Fruit fly (Drosophila melanogaster) whole organism, embryonic: ENCODE results near the gene vas.

Experiments
- Atf3 ChIP-seq: fragments of 200-800 bp; sonication (Bioruptor generic); optimal IDR thresholded peaks from 3 replicates; lab custom pipeline; 2016; ENCODE audit warnings: missing biosample characterization, missing genetic modification characterization
- B-H2 ChIP-seq: fragments of 200-800 bp; sonication (Bioruptor generic); optimal IDR thresholded peaks from 2 replicates; lab custom pipeline; 2018; ENCODE audit warnings: missing biosample characterization, mild to moderate bottlenecking, missing genetic modification characterization
- Bteb2 ChIP-seq: fragments of 200-800 bp; sonication (Bioruptor generic); optimal IDR thresholded peaks from 2 replicates; lab custom pipeline; 2016; ENCODE audit warnings: missing biosample characterization, missing genetic modification characterization
- CG11085 ChIP-seq: fragments of 200-800 bp; sonication (Bioruptor generic); IDR thresholded peaks from 2 replicates; pipeline ENCODE4 v1.3.6; 2022; ENCODE audit warnings: missing biosample characterization, missing genetic modification characterization
- CG12659 ChIP-seq: fragments of 200-800 bp; sonication (Bioruptor generic); optimal IDR thresholded peaks from 3 replicates; lab custom pipeline; 2017; ENCODE audit warnings: mild to moderate bottlenecking, missing biosample characterization, missing genetic modification reagents, missing genetic modification characterization
- CG14710 ChIP-seq: fragments of 200-800 bp; sonication (Bioruptor generic); optimal IDR thresholded peaks from 3 replicates; lab custom pipeline; 2019; ENCODE audit warnings: missing biosample characterization, mild to moderate bottlenecking, missing genetic modification characterization, moderate library complexity
- CG14860 ChIP-seq: fragments of 200-800 bp; sonication (Bioruptor generic); IDR thresholded peaks from 3 replicates; pipeline ENCODE4 v1.3.6; 2022; ENCODE audit warnings: missing biosample characterization, missing genetic modification characterization; ENCODE audit not compliant: partially characterized antibody
- CG1603 ChIP-seq: fragments of 200-800 bp; sonication (Bioruptor generic); optimal IDR thresholded peaks from 2 replicates; lab custom pipeline; 2019; ENCODE audit warnings: missing biosample characterization, mild to moderate bottlenecking, missing genetic modification characterization, moderate library complexity
- CG2120 ChIP-seq: fragments of 200-800 bp; sonication (Bioruptor generic); optimal IDR thresholded peaks from 3 replicates; lab custom pipeline; 2016; ENCODE audit warnings: missing biosample characterization, missing genetic modification characterization
- CG34422 ChIP-seq: fragments of 200-800 bp; sonication (Bioruptor generic); IDR thresholded peaks from 3 replicates; pipeline ENCODE4 v1.3.6; 2022; ENCODE audit warnings: missing biosample characterization, missing genetic modification characterization
- CG4404 ChIP-seq: fragments of 200-800 bp; sonication (Bioruptor generic); IDR thresholded peaks from 2 replicates; pipeline ENCODE4 v1.3.6; 2022; ENCODE audit warnings: missing biosample characterization, missing genetic modification characterization
- CG4707 ChIP-seq: fragments of 200-800 bp; sonication (Bioruptor generic); optimal IDR thresholded peaks from 2 replicates; lab custom pipeline; 2018; ENCODE audit warnings: missing biosample characterization, mild to moderate bottlenecking, missing genetic modification characterization, moderate library complexity
- CG8765 ChIP-seq: fragments of 200-800 bp; sonication (Bioruptor generic); IDR thresholded peaks from 2 replicates; pipeline ENCODE4 v1.3.6; 2022; ENCODE audit warnings: missing biosample characterization, missing genetic modification characterization
- CG9797 ChIP-seq: fragments of 200-800 bp; sonication (Bioruptor generic); optimal IDR thresholded peaks from 3 replicates; lab custom pipeline; 2018; ENCODE audit warnings: missing biosample characterization, mild to moderate bottlenecking, missing genetic modification characterization
- CG9932 ChIP-seq: fragments of 200-800 bp; sonication (Bioruptor generic); IDR thresholded peaks from 2 replicates; pipeline ENCODE4 v1.3.6; 2022; ENCODE audit warnings: missing biosample characterization, missing genetic modification characterization
- Dref ChIP-seq: fragments of 200-800 bp; sonication (Bioruptor generic); IDR thresholded peaks from 2 replicates; pipeline ENCODE4 v1.3.6; 2022; ENCODE audit warnings: missing biosample characterization, missing genetic modification characterization
- GATAe ChIP-seq: fragments of 200-800 bp; sonication (Bioruptor generic); conservative IDR thresholded peaks from 2 replicates; pipeline ENCODE4 v1.3.6; 2022; ENCODE audit warnings: missing biosample characterization, missing genetic modification characterization
- MESR4 ChIP-seq: fragments of 200-800 bp; sonication (Bioruptor generic); optimal IDR thresholded peaks from 2 replicates; lab custom pipeline; 2018; ENCODE audit warnings: missing biosample characterization, mild to moderate bottlenecking, missing genetic modification characterization, moderate library complexity
- MTF-1 ChIP-seq: fragments of 200-800 bp; sonication (Bioruptor generic); optimal IDR thresholded peaks from 2 replicates; lab custom pipeline; 2018; ENCODE audit warnings: missing biosample characterization, mild to moderate bottlenecking, missing genetic modification characterization, borderline replicate concordance
- Med ChIP-seq: fragments of 200-800 bp; sonication (Bioruptor generic); peaks from one replicate; lab custom pipeline; 2016; ENCODE audit warnings: missing biosample characterization, missing genetic modification characterization, mild to moderate bottlenecking, inconsistent platforms, moderate library complexity
- Nf-YB ChIP-seq: fragments of 200-800 bp; sonication (Bioruptor generic); optimal IDR thresholded peaks from 3 replicates; lab custom pipeline; 2019; ENCODE audit warnings: missing biosample characterization, mild to moderate bottlenecking, missing genetic modification characterization, moderate library complexity
- NfI ChIP-seq: fragments of 200-800 bp; sonication (Bioruptor generic); optimal IDR thresholded peaks from 3 replicates; lab custom pipeline; 2018; ENCODE audit warnings: missing biosample characterization, mild to moderate bottlenecking, missing genetic modification characterization, moderate library complexity
- Trl ChIP-seq, 3 experiments: fragments of >200 bp in 2 of 3; fragments of 200-800 bp in 1 of 3; sonication (Bioruptor generic) in 1 of 3; optimal IDR thresholded peaks; 2 replicates in 1 of 3; 3 replicates in 2 of 3; lab custom pipeline; 2016 to 2017; ENCODE audit warnings: missing biosample characterization in 1 of 3, missing genetic modification characterization in 1 of 3
- abd-A ChIP-seq: fragments of 200-800 bp; sonication (Bioruptor generic); optimal IDR thresholded peaks from 3 replicates; lab custom pipeline; 2019; ENCODE audit warnings: missing biosample characterization, mild to moderate bottlenecking, missing genetic modification characterization, moderate library complexity
- amos ChIP-seq: fragments of 200-800 bp; sonication (Bioruptor generic); IDR thresholded peaks from 2 replicates; pipeline ENCODE4 v1.3.6; 2022; ENCODE audit warnings: missing biosample characterization, missing genetic modification characterization; ENCODE audit not compliant: partially characterized antibody
- caup ChIP-seq: fragments of 200-800 bp; sonication (Bioruptor generic); optimal IDR thresholded peaks from 3 replicates; lab custom pipeline; 2017; ENCODE audit warnings: missing biosample characterization, mild to moderate bottlenecking, missing genetic modification characterization, moderate library complexity; ENCODE audit not compliant: severe bottlenecking
- crc ChIP-seq: fragments of 200-800 bp; sonication (Bioruptor generic); optimal IDR thresholded peaks from 2 replicates; lab custom pipeline; 2016; ENCODE audit warnings: missing biosample characterization, missing genetic modification characterization
- dmrt11E ChIP-seq: fragments of 200-800 bp; sonication (Bioruptor generic); optimal IDR thresholded peaks from 3 replicates; lab custom pipeline; 2018; ENCODE audit warnings: missing biosample characterization, mild to moderate bottlenecking, missing genetic modification characterization, moderate library complexity
- esg ChIP-seq: fragments of 200-800 bp; sonication (Bioruptor generic); conservative IDR thresholded peaks from 2 replicates; pipeline ENCODE4 v1.3.6; 2022; ENCODE audit warnings: missing biosample characterization, missing genetic modification characterization
- exex ChIP-seq: fragments of 200-800 bp; sonication (Bioruptor generic); optimal IDR thresholded peaks from 4 replicates; lab custom pipeline; 2018; ENCODE audit warnings: missing biosample characterization, mild to moderate bottlenecking, missing genetic modification characterization, moderate library complexity
- fd96Cb ChIP-seq: fragments of 200-800 bp; sonication (Bioruptor generic); optimal IDR thresholded peaks from 2 replicates; lab custom pipeline; 2018; ENCODE audit warnings: missing biosample characterization, mild to moderate bottlenecking, missing genetic modification characterization, moderate library complexity
- ftz-f1 ChIP-seq: fragments of 200-800 bp; sonication (Bioruptor generic); optimal IDR thresholded peaks from 2 replicates; lab custom pipeline; 2016; ENCODE audit warnings: missing biosample characterization, missing genetic modification characterization
- grau ChIP-seq: fragments of 200-800 bp; optimal IDR thresholded peaks from 3 replicates; lab custom pipeline; 2019; ENCODE audit warnings: missing biosample characterization, mild to moderate bottlenecking, missing genetic modification characterization, moderate library complexity
- hkb ChIP-seq, 2 experiments: fragments of 200-800 bp in 1 of 2; fragments of >200 bp in 1 of 2; sonication (Bioruptor generic) in 1 of 2; IDR thresholded peaks in 1 of 2; optimal IDR thresholded peaks in 1 of 2; 2 replicates each; pipeline versions ENCODE4 v1.3.6 to Lab custom; 2017 to 2022; ENCODE audit warnings: missing biosample characterization in 1 of 2, missing genetic modification characterization in 1 of 2
- kni ChIP-seq: fragments of 200-800 bp; sonication (Bioruptor generic); optimal IDR thresholded peaks from 3 replicates; lab custom pipeline; 2017; ENCODE audit warnings: mild to moderate bottlenecking, missing biosample characterization, missing genetic modification reagents, missing genetic modification characterization
- lov ChIP-seq, 2 experiments: fragments of 200-800 bp in 1 of 2; fragments of >200 bp in 1 of 2; sonication (Bioruptor generic) in 1 of 2; IDR thresholded peaks in 1 of 2; optimal IDR thresholded peaks in 1 of 2; 2 replicates in 1 of 2; 3 replicates in 1 of 2; pipeline versions ENCODE4 v1.3.6 to Lab custom; 2017 to 2022; ENCODE audit warnings: missing biosample characterization in 1 of 2, missing genetic modification characterization in 1 of 2
- nerfin-2 ChIP-seq: fragments of 200-800 bp; sonication (Bioruptor generic); IDR thresholded peaks from 2 replicates; pipeline ENCODE4 v1.3.6; 2022; ENCODE audit warnings: missing biosample characterization, missing genetic modification characterization; ENCODE audit not compliant: partially characterized antibody
- nmo ChIP-seq: fragments of 200-800 bp; sonication (Bioruptor generic); optimal IDR thresholded peaks from 2 replicates; lab custom pipeline; 2018; ENCODE audit warnings: missing biosample characterization, mild to moderate bottlenecking, missing genetic modification characterization, moderate library complexity
- otp ChIP-seq: fragments of 200-800 bp; sonication (Bioruptor generic); IDR thresholded peaks from 3 replicates; pipeline ENCODE4, ENCODE4 v1.3.6; 2022; ENCODE audit warnings: missing biosample characterization, missing genetic modification characterization
- pnt ChIP-seq: fragments of 200-800 bp; sonication (Bioruptor generic); optimal IDR thresholded peaks from 3 replicates; lab custom pipeline; 2016; ENCODE audit warnings: missing biosample characterization, missing genetic modification characterization
- sens ChIP-seq: fragments of 200-800 bp; sonication (Bioruptor generic); peaks from one replicate; lab custom pipeline; 2016; ENCODE audit warnings: missing biosample characterization, missing genetic modification characterization
- sens-2 ChIP-seq: fragments of 200-800 bp; sonication (Bioruptor generic); IDR thresholded peaks from 2 replicates; pipeline ENCODE4 v1.3.6; 2022; ENCODE audit warnings: missing biosample characterization, missing genetic modification characterization
- sr ChIP-seq: fragments of 200-800 bp; sonication (Bioruptor generic); IDR thresholded peaks from 3 replicates; pipeline ENCODE4 v1.3.6; 2022; ENCODE audit warnings: missing biosample characterization, missing genetic modification characterization
- stwl ChIP-seq: fragments of 200-800 bp; sonication (Bioruptor generic); optimal IDR thresholded peaks from 3 replicates; lab custom pipeline; 2018; ENCODE audit warnings: missing biosample characterization, mild to moderate bottlenecking, missing genetic modification characterization, moderate library complexity
- vfl ChIP-seq: fragments of 200-800 bp; sonication (Bioruptor generic); optimal IDR thresholded peaks from 2 replicates; lab custom pipeline; 2016; ENCODE audit warnings: missing biosample characterization, missing genetic modification characterization
- zen ChIP-seq: fragments of 200-800 bp; sonication (Bioruptor generic); optimal IDR thresholded peaks from 3 replicates; lab custom pipeline; 2018; ENCODE audit warnings: missing biosample characterization, mild to moderate bottlenecking, missing genetic modification characterization, moderate library complexity

Gene vas

DNA sequence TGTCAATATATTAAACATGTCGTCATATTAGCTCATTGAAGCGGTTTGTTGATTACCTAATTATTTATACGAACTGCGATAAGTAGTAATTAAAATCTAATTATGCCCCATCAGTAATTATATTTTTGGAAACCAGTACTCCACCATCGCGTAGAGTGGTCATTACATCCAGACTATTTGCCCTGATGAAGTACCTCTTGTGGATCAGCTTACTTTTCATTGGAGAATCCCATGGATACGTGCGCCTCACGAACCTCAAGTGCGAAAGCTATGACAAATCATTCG is 3.4 kb upstream of the vas start, which contains the start of gene CG33679:
TSS of gene CG33679 (plus strand) at position 186 of the 285 bp plus-strand sequence.
- TF ChIP-seq abd-A (no peak), nmo (GFP tag; lab: Kevin White, UChicago) (no peak), GATAe (GFP tag; lab: Robert Waterston, UW) (no peak), CG4404 (GFP tag; lab: Robert Waterston, UW) (no peak), esg (GFP tag; lab: Robert Waterston, UW) (no peak), CG9797 (GFP tag; lab: Kevin White, UChicago) (peak; percentile 38), lov (optimal IDR thresholded peaks at IDR 0.05; lab: Kevin White, UChicago) (no peak), lov (GFP tag; IDR thresholded peaks at IDR 0.05; lab: Robert Waterston, UW) (no peak), sens (GFP tag; lab: Kevin White, UChicago) (peak; percentile 50), B-H2 (GFP tag; lab: Kevin White, UChicago) (no peak), Trl (optimal IDR thresholded peaks at IDR 0.05; lab: Kevin White, UChicago) (no peak), Trl (GFP tag; optimal IDR thresholded peaks at IDR 0.05; lab: Kevin White, UChicago) (no peak), CG9932 (GFP tag; lab: Robert Waterston, UW) (no peak), crc (GFP tag; lab: Kevin White, UChicago) (no peak), Atf3 (GFP tag; lab: Kevin White, UChicago) (no peak), MESR4 (GFP tag; lab: Kevin White, UChicago) (no peak), CG14710 (tag; lab: Kevin White, UChicago) (no peak), Med (GFP tag; lab: Kevin White, UChicago) (peak; percentile 26), pnt (GFP tag; lab: Kevin White, UChicago) (no peak), CG8765 (GFP tag; lab: Robert Waterston, UW) (no peak), CG11085 (GFP tag; lab: Robert Waterston, UW) (no peak), dmrt11E (tag; lab: Kevin White, UChicago) (no peak), sr (GFP tag; lab: Robert Waterston, UW) (no peak), Bteb2 (GFP tag; lab: Kevin White, UChicago) (no peak), stwl (tag; lab: Kevin White, UChicago) (peak; percentile 26), vfl (GFP tag; lab: Kevin White, UChicago) (no peak), CG4707 (GFP tag; lab: Kevin White, UChicago) (no peak)

- 0 out of 2 replicates have a peak, but pooled peaks have one; percentile 16 for TF ChIP-seq Dref (GFP tag; lab: Robert Waterston, UW)
- peak; percentile 10; the same call in 1 of the 3 replicates for TF ChIP-seq CG34422 (GFP tag; lab: Robert Waterston, UW)
- TF ChIP-seq exex (tag; lab: Kevin White, UChicago), result peak; percentile 55
- TF ChIP-seq nerfin-2, result no peak
Measured at dm6 chr2L:15059000-15059399, 2.5 kb upstream of the vas start.

- TF ChIP-seq amos (GFP tag; lab: Robert Waterston, UW), result peak; percentile 66
- no peak for TF ChIP-seq caup (GFP tag; lab: Kevin White, UChicago)
- TF ChIP-seq CG2120 (GFP tag; lab: Kevin White, UChicago), result peak; percentile 37
- no peak for TF ChIP-seq otp (GFP tag; lab: Robert Waterston, UW)
- TF ChIP-seq kni (GFP tag; lab: Kevin White, UChicago), result no peak
- peak; percentile 76 for TF ChIP-seq CG12659 (GFP tag; lab: Kevin White, UChicago)
- peak; percentile 42 for TF ChIP-seq grau (tag; lab: Kevin White, UChicago)
- TF ChIP-seq exex (tag; lab: Kevin White, UChicago), result peak; percentile 16
- TF ChIP-seq CG1603 (tag; lab: Kevin White, UChicago), result peak; percentile 88
- no peak for TF ChIP-seq MTF-1
- TF ChIP-seq zen (tag; lab: Kevin White, UChicago), result peak; percentile 82
- TF ChIP-seq Nf-YB (GFP tag; lab: Kevin White, UChicago), result peak; percentile 12
- TF ChIP-seq CG8765 (GFP tag; lab: Robert Waterston, UW), result no peak
- TF ChIP-seq CG14860 (GFP tag; lab: Robert Waterston, UW), result no peak
- no peak for TF ChIP-seq fd96Cb (tag; lab: Kevin White, UChicago)
- peak; percentile 72 for TF ChIP-seq hkb (optimal IDR thresholded peaks at IDR 0.05; lab: Kevin White, UChicago)
- TF ChIP-seq hkb (GFP tag; IDR thresholded peaks at IDR 0.05; lab: Robert Waterston, UW), result no peak
- TF ChIP-seq ftz-f1, result peak; percentile 48
- TF ChIP-seq NfI (GFP tag; lab: Kevin White, UChicago), result peak; percentile 4
- TF ChIP-seq sens-2 (GFP tag; lab: Robert Waterston, UW), result no peak
Measured at dm6 chr2L:15060580-15061005, 863 bp upstream of the vas start, which contains the start of gene TfIIS. TSS of gene TfIIS (minus strand) at chr2L:15060757.
